Worm (Caenorhabditis elegans) whole organism, midembryonic: Measurements from ENCODE around the gene F56D6.13.
"Not testable (repeated sequence)": the region's sequence is repeated elsewhere in the genome, so short reads cannot be mapped to it uniquely, and the experiment has no call there.

ENCODE experiments used
- T22C8.4 ChIP-seq: fragments of 200-800 bp; sonication (Bioruptor generic); IDR thresholded peaks from 2 replicates; pipeline ENCODE4 v1.3.6; 2022; ENCODE audit warnings: missing genetic modification characterization, missing compliant biosample characterization
- cog-1 ChIP-seq: sonication (generic microtip); optimal IDR thresholded peaks from 2 replicates; lab custom pipeline; 2016; ENCODE audit warnings: missing genetic modification characterization, missing compliant biosample characterization
- flt-1 ChIP-seq: fragments of 200-800 bp; sonication (Bioruptor generic); IDR thresholded peaks from 2 replicates; pipeline ENCODE4 v1.3.6; 2022; ENCODE audit warnings: missing genetic modification characterization, missing compliant biosample characterization
- klf-2 ChIP-seq: fragments of 200-800 bp; sonication (Bioruptor generic); conservative IDR thresholded peaks from 2 replicates; pipeline ENCODE4 v1.3.6; 2022; ENCODE audit warnings: missing genetic modification reagents, missing genetic modification characterization, missing compliant biosample characterization
- med-1 ChIP-seq: sonication (generic microtip); optimal IDR thresholded peaks from 2 replicates; lab custom pipeline; 2017; ENCODE audit warnings: missing genetic modification characterization, mild to moderate bottlenecking, missing compliant biosample characterization, antibody characterized with exemption, missing genetic modification reagents; ENCODE audit not compliant: insufficient read depth
- ref-1 ChIP-seq: fragments of 200-800 bp; sonication (Bioruptor generic); conservative IDR thresholded peaks from 2 replicates; pipeline ENCODE4 v1.3.6; 2022; ENCODE audit warnings: missing genetic modification reagents, missing genetic modification characterization, missing compliant biosample characterization
- tab-1 ChIP-seq: fragments of 200-800 bp; sonication (Bioruptor generic); IDR thresholded peaks from 2 replicates; pipeline ENCODE4 v1.3.6; 2022; ENCODE audit warnings: missing genetic modification characterization, missing compliant biosample characterization
- ztf-23 ChIP-seq: fragments of 200-800 bp; sonication (Bioruptor generic); IDR thresholded peaks from 2 replicates; pipeline ENCODE4 v1.3.6; 2022; ENCODE audit warnings: missing genetic modification reagents, missing genetic modification characterization, missing compliant biosample characterization
- ztf-29 ChIP-seq: fragments of 200-800 bp; sonication (Bioruptor generic); IDR thresholded peaks from 2 replicates; pipeline ENCODE4 v1.3.6; 2022; ENCODE audit warnings: missing genetic modification reagents, missing genetic modification characterization, missing compliant biosample characterization

The F56D6.13 gene

DNA sequence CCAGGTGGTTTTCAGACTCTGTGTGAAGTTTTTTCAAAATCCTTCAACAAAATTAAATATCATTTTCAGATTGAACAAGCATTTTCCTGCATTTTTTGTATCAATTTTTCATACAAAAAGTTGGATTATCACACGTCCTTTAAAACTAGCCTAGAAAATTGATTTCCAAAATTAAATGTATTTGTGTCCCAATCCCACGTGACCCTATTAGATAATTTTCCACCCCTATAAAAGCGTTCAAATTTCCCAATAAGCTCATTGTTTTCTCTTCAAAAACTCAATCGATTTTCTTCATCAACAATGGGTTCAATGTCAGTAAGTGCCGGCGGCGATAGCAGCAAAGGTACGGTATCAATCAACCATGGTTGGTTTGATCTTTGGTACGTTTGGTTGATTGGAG, 5.2 kb downstream of the F56D6.13 start, which contains the start of gene F56D6.19:
Gene F56D6.19 (plus strand): TSS at position 301 of the 400 bp plus-strand sequence.
- TF ChIP-seq ref-1 (GFP tag; lab: Robert Waterston, UW), result no peak
- no peak for TF ChIP-seq klf-2
- TF ChIP-seq flt-1, result no peak
- TF ChIP-seq tab-1 (GFP tag; lab: Robert Waterston, UW), result no peak
- TF ChIP-seq med-1 (GFP tag; lab: Kevin White, UChicago), result no peak
- TF ChIP-seq ztf-29 (GFP tag; lab: Robert Waterston, UW), result no peak
- no peak for TF ChIP-seq ztf-23
- no peak for TF ChIP-seq cog-1
- no peak for TF ChIP-seq T22C8.4 (GFP tag; lab: Robert Waterston, UW)

DNA sequence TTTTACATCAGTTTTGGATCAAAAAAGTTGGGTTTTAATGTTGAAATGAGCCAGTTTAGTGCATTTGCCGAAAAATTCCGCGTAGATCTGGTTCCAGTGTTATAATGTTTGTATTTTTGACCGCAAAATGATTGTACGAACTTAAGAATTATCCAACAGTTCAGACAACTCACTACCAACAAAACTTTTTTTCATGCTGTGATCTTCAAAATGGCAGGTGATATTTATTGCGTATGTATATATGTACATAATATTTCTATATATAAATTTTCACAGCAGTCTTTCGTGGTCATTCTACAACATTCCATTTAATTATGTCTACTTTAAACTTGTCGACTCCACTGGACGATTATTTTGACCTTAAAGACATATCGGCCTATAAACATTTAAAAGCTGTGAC, 6.1 kb downstream of the F56D6.13 start, which contains the start of gene srz-20:
Gene srz-20 (plus strand): TSS at position 301 of the 400 bp plus-strand sequence.
- TF ChIP-seq ztf-29 (GFP tag; lab: Robert Waterston, UW) (no peak), klf-2 (no peak), cog-1 (no peak), T22C8.4 (GFP tag; lab: Robert Waterston, UW) (no peak), tab-1 (GFP tag; lab: Robert Waterston, UW) (no peak), ztf-23 (no peak), ref-1 (GFP tag; lab: Robert Waterston, UW) (no peak), med-1 (GFP tag; lab: Kevin White, UChicago) (no peak)

DNA sequence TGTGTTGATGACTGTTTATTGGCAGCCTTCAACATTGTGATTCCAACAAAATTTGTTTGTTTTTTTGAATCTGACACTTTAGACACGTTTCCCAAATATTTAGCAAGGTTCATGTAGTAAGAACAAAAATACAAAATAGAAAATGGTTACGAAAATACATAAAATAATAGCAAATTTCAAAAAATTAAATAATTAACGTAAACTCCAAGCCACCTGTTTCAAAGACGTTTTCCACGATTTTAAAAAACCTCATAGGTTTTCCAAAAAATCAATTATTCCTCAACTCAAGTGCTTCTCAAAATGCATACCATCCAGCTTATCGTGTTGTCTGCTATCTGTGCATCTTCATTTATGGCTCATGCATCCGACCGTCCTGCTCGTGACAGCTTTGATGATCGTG, 8.2 kb downstream of the F56D6.13 start, which contains the start of gene F56D6.14:
Gene F56D6.14 (plus strand): TSS at position 301 of the 400 bp plus-strand sequence.
- TF ChIP-seq ztf-23 (no peak), cog-1 (no peak), med-1 (GFP tag; lab: Kevin White, UChicago) (no peak), ztf-29 (GFP tag; lab: Robert Waterston, UW) (no peak), T22C8.4 (GFP tag; lab: Robert Waterston, UW) (no peak), ref-1 (GFP tag; lab: Robert Waterston, UW) (no peak), tab-1 (GFP tag; lab: Robert Waterston, UW) (no peak), flt-1 (no peak), klf-2 (no peak)

DNA sequence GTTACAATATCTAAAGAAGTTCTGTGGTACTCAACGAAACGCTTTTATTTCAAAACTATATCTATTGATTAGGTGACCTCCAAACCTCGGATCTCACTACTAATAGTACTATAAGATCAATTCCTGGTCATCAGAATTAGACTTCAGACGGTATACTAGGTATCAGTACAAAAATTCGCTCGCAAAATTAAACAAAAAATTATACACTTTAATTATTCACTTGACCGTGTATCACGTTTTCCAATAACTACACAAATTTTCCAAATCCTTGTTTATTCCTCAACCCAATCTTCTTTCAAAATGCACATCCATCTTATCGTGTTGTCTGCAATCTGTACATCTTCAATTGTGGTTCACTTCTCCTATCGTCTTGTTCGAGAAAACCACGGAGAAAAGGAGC, 8.9 kb downstream of the F56D6.13 start, which contains the start of gene F56D6.23:
Gene F56D6.23 (plus strand): TSS at position 301 of the 400 bp plus-strand sequence.
- TF ChIP-seq ztf-29 (GFP tag; lab: Robert Waterston, UW), result no peak
- no peak for TF ChIP-seq med-1 (GFP tag; lab: Kevin White, UChicago)
- TF ChIP-seq ztf-23, result no peak
- no peak for TF ChIP-seq cog-1
- no peak for TF ChIP-seq klf-2
- TF ChIP-seq ref-1 (GFP tag; lab: Robert Waterston, UW), result no peak
- no peak for TF ChIP-seq tab-1 (GFP tag; lab: Robert Waterston, UW)
- no peak for TF ChIP-seq flt-1

DNA sequence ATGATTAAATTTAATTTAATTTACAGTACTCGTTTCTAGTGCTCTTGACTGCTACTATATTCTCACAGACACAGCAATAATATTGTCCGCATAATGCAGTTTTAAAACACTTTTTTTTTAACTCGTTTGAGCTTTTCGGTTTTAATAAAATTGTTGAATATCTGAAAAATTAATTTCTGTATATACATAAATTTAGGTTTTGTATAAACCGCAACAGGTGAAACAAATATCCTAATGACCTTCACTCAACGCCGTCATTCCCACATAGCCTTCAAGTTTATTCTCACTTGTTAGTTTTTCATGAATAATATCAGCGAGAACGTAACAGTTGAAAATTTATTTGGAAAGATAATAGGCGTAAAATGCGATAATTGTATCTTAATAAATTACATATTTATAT, 10.3 kb downstream of the F56D6.13 start, which contains the start of gene srz-19:
Gene srz-19 (plus strand): TSS at position 301 of the 400 bp plus-strand sequence.
- no peak for TF ChIP-seq klf-2
- no peak for TF ChIP-seq T22C8.4 (GFP tag; lab: Robert Waterston, UW)
- TF ChIP-seq med-1 (GFP tag; lab: Kevin White, UChicago), result no peak
- TF ChIP-seq cog-1, result no peak
- no peak for TF ChIP-seq ztf-29 (GFP tag; lab: Robert Waterston, UW)
- no peak for TF ChIP-seq flt-1
- TF ChIP-seq tab-1 (GFP tag; lab: Robert Waterston, UW), result no peak
- TF ChIP-seq ref-1 (GFP tag; lab: Robert Waterston, UW), result no peak
- no peak for TF ChIP-seq ztf-23

DNA sequence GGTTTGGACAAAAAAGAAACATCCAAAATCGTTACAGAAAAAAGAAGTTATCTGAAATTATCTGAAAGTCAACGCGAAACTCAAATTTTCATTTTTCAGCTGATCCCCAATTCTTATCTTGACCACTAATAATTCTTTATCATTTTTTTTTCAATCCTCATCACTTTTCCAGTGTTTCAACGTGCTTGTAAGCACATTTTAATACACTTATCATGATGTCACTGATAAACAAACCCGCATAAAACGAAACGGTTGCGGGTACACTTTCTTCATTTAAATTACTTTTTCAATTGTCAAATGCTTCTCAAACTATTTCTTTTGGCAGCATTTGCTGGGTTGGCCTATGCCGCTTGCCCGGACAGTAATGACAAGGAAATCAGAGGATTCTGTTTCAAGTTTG, 12.7 kb downstream of the F56D6.13 start, which contains the start of gene clec-67:
Gene clec-67 (plus strand): TSS at position 268 of the 400 bp plus-strand sequence.
- TF ChIP-seq ztf-23, result no peak
- TF ChIP-seq ref-1 (GFP tag; lab: Robert Waterston, UW), result no peak
- TF ChIP-seq flt-1, result no peak
- TF ChIP-seq tab-1 (GFP tag; lab: Robert Waterston, UW), result no peak
- no peak for TF ChIP-seq med-1 (GFP tag; lab: Kevin White, UChicago)
- no peak for TF ChIP-seq klf-2
- TF ChIP-seq ztf-29 (GFP tag; lab: Robert Waterston, UW), result no peak
- TF ChIP-seq cog-1, result no peak
- no peak for TF ChIP-seq T22C8.4 (GFP tag; lab: Robert Waterston, UW)

DNA sequence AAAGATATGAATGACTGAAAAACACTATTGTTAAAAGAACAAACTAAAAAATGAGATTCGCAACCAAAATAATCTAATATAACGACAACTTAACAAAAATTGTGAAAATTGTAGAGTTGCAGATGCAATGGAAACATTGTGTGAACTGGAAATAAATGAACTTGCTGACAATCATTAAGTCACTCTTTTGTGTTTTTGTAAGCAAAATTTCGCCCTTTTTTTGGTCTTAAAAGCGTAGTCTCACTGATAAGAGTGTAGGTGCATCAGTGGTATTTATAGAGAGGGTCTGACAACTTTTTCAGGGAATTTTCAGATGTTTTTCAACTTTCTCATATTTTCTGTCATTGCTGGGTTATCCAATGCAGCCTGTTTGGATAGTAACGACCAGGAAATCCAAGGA, 16.9 kb downstream of the F56D6.13 start, which contains the start of gene clec-68:
Gene clec-68 (plus strand): TSS at position 301 of the 400 bp plus-strand sequence.
- TF ChIP-seq ztf-23 (no peak), T22C8.4 (GFP tag; lab: Robert Waterston, UW) (no peak), ztf-29 (GFP tag; lab: Robert Waterston, UW) (no peak), flt-1 (no peak), tab-1 (GFP tag; lab: Robert Waterston, UW) (no peak), med-1 (GFP tag; lab: Kevin White, UChicago) (no peak), klf-2 (no peak), ref-1 (GFP tag; lab: Robert Waterston, UW) (no peak)

DNA sequence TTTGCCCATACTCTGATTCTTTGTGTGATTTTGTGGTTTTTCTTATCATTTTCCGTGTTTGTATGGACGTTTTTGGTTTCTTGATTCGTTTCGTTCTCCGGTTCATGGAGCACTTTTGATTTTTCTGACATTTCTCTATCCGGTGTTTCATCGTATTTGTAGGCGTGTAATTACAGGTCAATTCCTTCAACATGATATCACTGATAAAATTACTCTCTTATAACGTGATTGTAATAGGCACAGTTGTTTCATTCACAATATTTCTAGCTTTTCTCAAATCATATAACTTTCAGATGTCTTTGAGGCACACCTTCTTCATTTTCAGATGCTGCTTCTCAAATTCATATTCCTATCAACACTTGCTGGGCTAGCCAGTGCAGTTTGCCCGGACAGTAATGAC, 23.2 kb downstream of the F56D6.13 start, which contains the start of gene clec-70:
Gene clec-70 (plus strand): TSS at position 301 of the 400 bp plus-strand sequence.
- TF ChIP-seq T22C8.4, ref-1, ztf-29 (GFP tag; lab: Robert Waterston, UW): not testable (repeated sequence)

DNA sequence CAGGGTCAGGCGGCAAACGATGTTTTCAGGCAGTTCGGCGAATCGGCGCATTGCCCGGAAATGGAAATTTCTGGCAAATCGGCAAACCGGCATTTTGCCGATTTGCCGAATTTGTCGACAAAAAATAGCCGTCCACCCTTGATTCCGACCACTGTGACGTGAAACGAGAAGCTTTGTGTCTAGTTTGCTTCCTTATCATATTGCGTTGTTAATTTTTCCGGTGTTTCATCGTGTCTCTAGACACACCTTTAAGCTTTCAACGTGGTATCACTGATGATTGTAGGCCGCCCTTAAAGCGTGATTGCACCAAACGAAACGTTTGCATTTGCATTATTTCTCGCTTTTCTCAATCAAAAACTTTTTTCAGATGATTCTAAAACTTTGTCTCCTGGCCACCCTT, 27.9 kb downstream of the F56D6.13 start, which contains the start of gene clec-71:
Gene clec-71 (plus strand): TSS at position 362 of the 400 bp plus-strand sequence.
- TF ChIP-seq klf-2 (no peak), cog-1 (no peak), ztf-23 (no peak), tab-1 (GFP tag; lab: Robert Waterston, UW) (no peak), med-1 (GFP tag; lab: Kevin White, UChicago) (no peak), ref-1 (GFP tag; lab: Robert Waterston, UW) (no peak), ztf-29 (GFP tag; lab: Robert Waterston, UW) (no peak), flt-1 (no peak), T22C8.4 (GFP tag; lab: Robert Waterston, UW) (no peak)
